Fruit fly (Drosophila melanogaster): ENCODE data around the gene Alr.

Alr gene

DNA sequence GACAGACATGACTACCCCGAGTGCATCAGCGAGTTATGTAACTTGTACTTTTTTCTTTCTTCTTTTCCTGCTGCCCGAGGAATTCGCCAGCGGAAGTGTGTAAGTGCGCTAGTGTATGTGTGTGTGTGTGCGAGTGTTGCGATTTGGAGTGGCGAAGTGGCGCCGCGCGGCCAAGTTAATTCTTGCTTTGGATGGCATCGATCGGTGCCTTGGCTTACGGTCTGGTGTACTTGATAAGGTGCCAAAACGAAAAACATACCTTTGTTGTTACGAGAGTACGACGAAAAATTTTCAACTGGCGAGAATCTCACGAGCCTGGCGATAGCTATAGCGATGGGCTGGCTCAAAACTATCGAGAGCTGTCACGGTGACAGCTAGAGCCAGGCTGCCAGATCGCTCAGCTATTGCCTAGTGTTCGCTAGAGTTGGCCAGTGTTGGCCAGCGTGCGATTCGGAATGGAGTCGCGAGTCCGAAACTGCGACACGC is 4.1 kb upstream of the Alr start, which contains the start of the genes CG18809, COX6B, CG33932 and Rpp20 (continued):
- TF ChIP-seq pros (GFP tag; optimal IDR thresholded peaks at IDR 0.05) (no peak), ewg (GFP tag; optimal IDR thresholded peaks at IDR 0.05) (peak; percentile 79), CG16779 (GFP tag; IDR thresholded peaks at IDR 0.05) (peak; percentile 60; the same call in 1 of the 2 replicates), tup (GFP tag; optimal IDR thresholded peaks at IDR 0.05) (no peak), CTCF (GFP tag; optimal IDR thresholded peaks at IDR 0.05) (peak; percentile 14), Hr51 (GFP tag; optimal IDR thresholded peaks at IDR 0.05) (peak; percentile 1 to 65), CG7556 (GFP tag; optimal IDR thresholded peaks at IDR 0.05) (peak; percentile 3), Max (GFP tag; optimal IDR thresholded peaks at IDR 0.05) (peak; percentile 71), sisA (GFP tag; IDR thresholded peaks at IDR 0.05) (peak; percentile 62; the same call in 1 of the 2 replicates), CG1832 (GFP tag; optimal IDR thresholded peaks at IDR 0.05) (no peak), D19B (GFP tag; optimal IDR thresholded peaks at IDR 0.05) (no peak), CG14667 (GFP tag; IDR thresholded peaks at IDR 0.05) (no peak), tin (GFP tag; optimal IDR thresholded peaks at IDR 0.05) (peak; percentile 61), twi (tag; optimal IDR thresholded peaks at IDR 0.05) (peak; percentile 18), CG9437 (GFP tag; optimal IDR thresholded peaks at IDR 0.05) (no peak), HLH54F (GFP tag; optimal IDR thresholded peaks at IDR 0.05) (peak; percentile 70), CG12769 (tag; optimal IDR thresholded peaks at IDR 0.05) (no peak), Jarid2 (GFP tag; optimal IDR thresholded peaks at IDR 0.05) (no peak), en (GFP tag; optimal IDR thresholded peaks at IDR 0.05) (no peak), CG6813 (GFP tag; optimal IDR thresholded peaks at IDR 0.05) (peak; percentile 37), CG2120 (GFP tag; optimal IDR thresholded peaks at IDR 0.05) (peak; percentile 82), kay (GFP tag; optimal IDR thresholded peaks at IDR 0.05) (peak; percentile 12), CG10321 (GFP tag; IDR thresholded peaks at IDR 0.05) (peak; percentile 46; the same call in 1 of the 2 replicates), CG4328 (GFP tag; optimal IDR thresholded peaks at IDR 0.05) (peak; percentile 32), C15 (GFP tag; IDR thresholded peaks at IDR 0.05) (no peak), ftz-f1 (GFP tag; optimal IDR thresholded peaks at IDR 0.05) (peak; percentile 73), CG11398 (GFP tag; optimal IDR thresholded peaks at IDR 0.05) (peak; percentile 59), fd64A (GFP tag; optimal IDR thresholded peaks at IDR 0.05) (peak; percentile 16), lola (GFP tag; optimal IDR thresholded peaks at IDR 0.05) (no peak), sqz (GFP tag; optimal IDR thresholded peaks at IDR 0.05) (no peak), gcm2 (GFP tag; optimal IDR thresholded peaks at IDR 0.05) (no peak), Pdp1 (GFP tag; optimal IDR thresholded peaks at IDR 0.05) (peak; percentile 38 to 96), CG8359 (GFP tag; optimal IDR thresholded peaks at IDR 0.05; ENCODE audit: borderline replicate concordance) (no peak), sd (tag; optimal IDR thresholded peaks at IDR 0.05) (peak; percentile 73), CG43689 (GFP tag; IDR thresholded peaks at IDR 0.05) (no peak), disco-r (GFP tag; optimal IDR thresholded peaks at IDR 0.05) (peak; percentile 56), CG17328 (GFP tag; IDR thresholded peaks at IDR 0.05) (peak; percentile 61), CG17359 (tag; optimal IDR thresholded peaks at IDR 0.05) (no peak), HLH3B (GFP tag; IDR thresholded peaks at IDR 0.05) (peak; percentile 54), CG17186 (GFP tag; optimal IDR thresholded peaks at IDR 0.05) (peak; percentile 70), CG14860 (GFP tag; IDR thresholded peaks at IDR 0.05; ENCODE audit: partially characterized antibody) (peak; percentile 86), CG8089 (GFP tag; optimal IDR thresholded peaks at IDR 0.05) (peak; percentile 70), gfzf (GFP tag; optimal IDR thresholded peaks at IDR 0.05) (peak; percentile 33), CG4404 (GFP tag; IDR thresholded peaks at IDR 0.05) (peak; percentile 18; the same call in 1 of the 2 replicates), CG3065 (GFP tag; optimal IDR thresholded peaks at IDR 0.05) (no peak), sob (GFP tag; IDR thresholded peaks at IDR 0.05) (peak; percentile 88), mam (GFP tag; optimal IDR thresholded peaks at IDR 0.05) (peak; percentile 87), wor (GFP tag; IDR thresholded peaks at IDR 0.05) (no peak), Lim3 (GFP tag; IDR thresholded peaks at IDR 0.05) (no peak), Chrac-16 (GFP tag; optimal IDR thresholded peaks at IDR 0.05) (peak; percentile 40), maf-S (GFP tag; optimal IDR thresholded peaks at IDR 0.05) (peak; percentile 71)
